Worm (Caenorhabditis elegans): ENCODE results near the gene srab-10.

DNA sequence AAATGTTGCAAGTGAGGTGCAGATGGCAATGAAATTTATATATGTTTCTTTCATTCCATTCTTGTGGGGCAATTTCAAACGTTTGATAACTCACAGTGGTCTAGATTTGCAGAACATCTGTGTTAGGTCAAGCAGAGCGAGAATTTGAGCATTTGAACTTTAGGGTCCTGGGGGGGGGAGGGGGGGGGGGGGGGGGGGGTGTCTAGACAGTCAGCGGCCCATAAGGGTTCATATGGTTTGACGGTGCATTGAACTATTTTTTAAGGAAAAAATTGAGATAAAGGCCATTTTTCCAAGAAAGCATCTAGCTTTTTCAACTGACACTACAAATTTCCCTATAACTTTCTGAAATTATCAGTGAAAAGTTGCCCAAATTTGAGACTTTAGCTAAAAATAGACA lies 41.5 kb upstream of the srab-10 start:
- TF ChIP-seq ztf-29 (GFP tag; IDR thresholded peaks at IDR 0.05): no peak
- TF ChIP-seq klf-2 (GFP tag; conservative IDR thresholded peaks at IDR 0.05): no peak
- TF ChIP-seq cog-1 (tag; optimal IDR thresholded peaks at IDR 0.05): no peak
- TF ChIP-seq flt-1 (GFP tag; IDR thresholded peaks at IDR 0.05): no peak
- TF ChIP-seq ztf-23 (GFP tag; IDR thresholded peaks at IDR 0.05): no peak
- TF ChIP-seq T22C8.4 (GFP tag; IDR thresholded peaks at IDR 0.05): no peak
- TF ChIP-seq tab-1 (GFP tag; IDR thresholded peaks at IDR 0.05): no peak
- TF ChIP-seq med-1 (GFP tag; optimal IDR thresholded peaks at IDR 0.05; ENCODE audit: insufficient read depth): no peak
- no peak for TF ChIP-seq ref-1 (GFP tag; conservative IDR thresholded peaks at IDR 0.05)

Data from whole organism, midembryonic.